Worm (Caenorhabditis elegans) whole organism, L1 larva: Measurements from ENCODE around the gene K08D10.13.

Experiments
- C34B4.2 ChIP-seq: sonication (generic microtip); optimal IDR thresholded peaks from 2 replicates; lab custom pipeline; 2017; ENCODE audit warnings: mild to moderate bottlenecking, missing genetic modification characterization, missing compliant biosample characterization
- ceh-90 ChIP-seq: sonication (generic microtip); optimal IDR thresholded peaks from 2 replicates; lab custom pipeline; 2016; ENCODE audit warnings: missing genetic modification characterization, missing compliant biosample characterization
- nhr-71 ChIP-seq: sonication (generic microtip); optimal IDR thresholded peaks from 2 replicates; lab custom pipeline; 2016; ENCODE audit warnings: mild to moderate bottlenecking, missing genetic modification characterization, moderate library complexity, missing compliant biosample characterization
- nhr-76 ChIP-seq: sonication (generic microtip); optimal IDR thresholded peaks from 2 replicates; lab custom pipeline; 2017; ENCODE audit warnings: missing biosample characterization, missing genetic modification characterization

- no peak for TF ChIP-seq ceh-90 (tag; lab: Kevin White, UChicago)
- TF ChIP-seq C34B4.2 = no peak
- no peak for TF ChIP-seq nhr-76 (tag; lab: Kevin White, UChicago)
- no peak for TF ChIP-seq nhr-71 (tag; lab: Kevin White, UChicago)
Measured at ce11 chrIV:4144784-4145183, 26.6 kb downstream of the K08D10.13 start, which contains the start of gene R07C12.3.
